Worm (Caenorhabditis elegans) whole organism, mixed stage, embryonic: ENCODE measurements around the gene srh-129.

Experiments used
- M03D4.4 ChIP-seq: sonication (generic microtip); optimal IDR thresholded peaks from 2 replicates; lab custom pipeline; 2017; ENCODE audit warnings: mild to moderate bottlenecking, missing genetic modification characterization, missing compliant biosample characterization
- bed-3 ChIP-seq: fragments of 200-800 bp; sonication (Bioruptor generic); optimal IDR thresholded peaks from 3 replicates; lab custom pipeline; 2018; ENCODE audit warnings: mild to moderate bottlenecking, missing genetic modification characterization, moderate library complexity, missing compliant biosample characterization
- blmp-1 ChIP-seq: fragments of 150-350 bp; optimal IDR thresholded peaks from 2 replicates; lab custom pipeline; 2014; ENCODE audit warnings: missing biosample characterization, missing genetic modification characterization
- ceh-39 ChIP-seq: fragments of 150-350 bp; optimal IDR thresholded peaks from 2 replicates; lab custom pipeline; 2014; ENCODE audit warnings: missing biosample characterization, missing genetic modification characterization
- ceh-43 ChIP-seq: fragments of 200-800 bp; sonication (Bioruptor generic); optimal IDR thresholded peaks from 2 replicates; lab custom pipeline; 2018; ENCODE audit warnings: mild to moderate bottlenecking, missing genetic modification characterization, moderate library complexity, missing compliant biosample characterization
- ceh-83 ChIP-seq: fragments of 200-800 bp; sonication (Bioruptor generic); optimal IDR thresholded peaks from 2 replicates; lab custom pipeline; 2018; ENCODE audit warnings: mild to moderate bottlenecking, missing genetic modification characterization, missing compliant biosample characterization
- ces-1 ChIP-seq: fragments of 150-350 bp; optimal IDR thresholded peaks from 2 replicates; lab custom pipeline; 2014; ENCODE audit warnings: missing biosample characterization, missing genetic modification reagents, missing genetic modification characterization
- cnd-1 ChIP-seq: fragments of 200-800 bp; sonication (Bioruptor generic); optimal IDR thresholded peaks from 2 replicates; lab custom pipeline; 2018; ENCODE audit warnings: mild to moderate bottlenecking, missing genetic modification characterization, missing compliant biosample characterization
- drap-1 ChIP-seq: fragments of 200-800 bp; sonication (Bioruptor generic); optimal IDR thresholded peaks from 3 replicates; lab custom pipeline; 2018; ENCODE audit warnings: mild to moderate bottlenecking, missing genetic modification characterization, missing compliant biosample characterization
- elt-1 ChIP-seq: sonication (generic microtip); optimal IDR thresholded peaks from 2 replicates; lab custom pipeline; 2017; ENCODE audit warnings: missing genetic modification characterization, mild to moderate bottlenecking, missing compliant biosample characterization, antibody characterized with exemption, moderate library complexity, borderline replicate concordance; ENCODE audit not compliant: insufficient read depth
- elt-3 ChIP-seq: fragments of 150-350 bp; optimal IDR thresholded peaks from 2 replicates; lab custom pipeline; 2014; ENCODE audit warnings: missing biosample characterization, missing genetic modification characterization
- flh-1 ChIP-seq: fragments of 200-800 bp; sonication (Bioruptor generic); optimal IDR thresholded peaks from 2 replicates; lab custom pipeline; 2018; ENCODE audit warnings: mild to moderate bottlenecking, missing genetic modification characterization, moderate library complexity, missing compliant biosample characterization
- ham-2 ChIP-seq: fragments of 200-800 bp; sonication (Bioruptor generic); optimal IDR thresholded peaks from 2 replicates; lab custom pipeline; 2018; ENCODE audit warnings: mild to moderate bottlenecking, missing genetic modification characterization, missing compliant biosample characterization
- hlh-1 ChIP-seq: fragments of 150-350 bp; optimal IDR thresholded peaks from 2 replicates; lab custom pipeline; 2014; ENCODE audit warnings: missing biosample characterization, missing genetic modification reagents, missing genetic modification characterization
- lin-13 ChIP-seq: fragments of 150-350 bp; optimal IDR thresholded peaks from 2 replicates; lab custom pipeline; 2014; ENCODE audit warnings: missing biosample characterization, missing genetic modification characterization
- lin-32 ChIP-seq: fragments of 200-800 bp; sonication (Bioruptor generic); optimal IDR thresholded peaks from 2 replicates; lab custom pipeline; 2018; ENCODE audit warnings: mild to moderate bottlenecking, missing genetic modification characterization, missing compliant biosample characterization
- lsy-2 ChIP-seq: fragments of 150-350 bp; optimal IDR thresholded peaks from 2 replicates; lab custom pipeline; 2014; ENCODE audit warnings: missing biosample characterization, missing genetic modification characterization
- mep-1 ChIP-seq: fragments of 150-350 bp; optimal IDR thresholded peaks from 2 replicates; lab custom pipeline; 2017; ENCODE audit warnings: missing biosample characterization, missing genetic modification reagents, missing genetic modification characterization, inconsistent platforms
- nhr-12 ChIP-seq: fragments of 150-350 bp; optimal IDR thresholded peaks from 2 replicates; lab custom pipeline; 2014; ENCODE audit warnings: missing biosample characterization, missing genetic modification characterization
- nhr-2 ChIP-seq: fragments of 150-350 bp; optimal IDR thresholded peaks from 2 replicates; lab custom pipeline; 2014; ENCODE audit warnings: missing biosample characterization, missing genetic modification characterization
- nhr-237 ChIP-seq: fragments of 150-350 bp; optimal IDR thresholded peaks from 2 replicates; lab custom pipeline; 2014; ENCODE audit warnings: missing biosample characterization, missing genetic modification characterization
- nhr-28 ChIP-seq: fragments of 150-350 bp; optimal IDR thresholded peaks from 2 replicates; lab custom pipeline; 2014; ENCODE audit warnings: missing biosample characterization, missing genetic modification characterization
- nhr-76 ChIP-seq: sonication (generic microtip); optimal IDR thresholded peaks from 2 replicates; lab custom pipeline; 2017; ENCODE audit warnings: missing biosample characterization, missing genetic modification characterization
- sem-2 ChIP-seq: fragments of 200-800 bp; sonication (Bioruptor generic); optimal IDR thresholded peaks from 2 replicates; lab custom pipeline; 2018; ENCODE audit warnings: mild to moderate bottlenecking, missing genetic modification characterization, missing compliant biosample characterization
- snpc-4 ChIP-seq: fragments of 150-350 bp; optimal IDR thresholded peaks from 2 replicates; lab custom pipeline; 2014; ENCODE audit warnings: missing biosample characterization, missing genetic modification characterization
- sptf-1 ChIP-seq: sonication (generic microtip); optimal IDR thresholded peaks from 2 replicates; lab custom pipeline; 2017; ENCODE audit warnings: mild to moderate bottlenecking, missing genetic modification characterization, moderate library complexity, missing compliant biosample characterization
- tbx-8 ChIP-seq: fragments of 200-800 bp; sonication (Bioruptor generic); optimal IDR thresholded peaks from 2 replicates; lab custom pipeline; 2018; ENCODE audit warnings: mild to moderate bottlenecking, missing genetic modification characterization, moderate library complexity, missing compliant biosample characterization
- unc-120 ChIP-seq: sonication (generic microtip); optimal IDR thresholded peaks from 2 replicates; lab custom pipeline; 2017; ENCODE audit warnings: missing genetic modification characterization, missing compliant biosample characterization; ENCODE audit not compliant: poor library complexity, severe bottlenecking
- unc-39 ChIP-seq: fragments of 150-350 bp; optimal IDR thresholded peaks from 2 replicates; lab custom pipeline; 2014; ENCODE audit warnings: missing biosample characterization, missing genetic modification characterization
- unc-62 ChIP-seq: fragments of 150-350 bp; optimal IDR thresholded peaks from 2 replicates; lab custom pipeline; 2014; ENCODE audit warnings: missing biosample characterization, missing genetic modification reagents, missing genetic modification characterization
- zip-8 ChIP-seq: fragments of 150-350 bp; optimal IDR thresholded peaks from 2 replicates; lab custom pipeline; 2014; ENCODE audit warnings: missing biosample characterization, missing genetic modification characterization
- ztf-11 ChIP-seq: fragments of 150-350 bp; optimal IDR thresholded peaks from 2 replicates; lab custom pipeline; 2014; ENCODE audit warnings: missing biosample characterization, missing genetic modification characterization

The srh-129 gene

DNA sequence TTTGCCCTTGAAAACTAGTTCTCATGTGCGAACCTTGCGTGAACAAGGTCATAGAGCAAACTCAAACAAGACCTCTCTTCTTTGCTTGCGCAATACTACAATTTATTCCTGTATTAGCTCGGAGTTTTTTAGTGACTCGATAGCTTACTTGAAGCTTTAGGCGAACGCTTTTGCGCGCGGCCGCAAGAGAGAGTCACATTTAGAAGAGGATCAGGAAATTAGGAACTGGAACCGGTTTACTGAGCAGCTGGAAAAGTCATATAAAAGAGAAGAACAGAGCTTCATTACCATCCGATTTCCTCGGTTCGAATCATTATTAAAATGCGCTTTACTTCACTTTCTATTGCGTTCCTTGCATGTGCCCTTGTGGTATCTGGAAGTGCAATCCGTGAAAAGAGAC lies 14.6 kb upstream of the srh-129 start, which contains the start of gene abu-15:
TSS of gene abu-15 (plus strand) at position 301 of the 400 bp plus-strand sequence.
- no peak for TF ChIP-seq unc-39 (tag; lab: Kevin White, UChicago)
- no peak for TF ChIP-seq M03D4.4 (tag; lab: Kevin White, UChicago)
- no peak for TF ChIP-seq tbx-8 (GFP tag; lab: Kevin White, UChicago)
- TF ChIP-seq cnd-1 (tag; lab: Kevin White, UChicago): no peak
- no peak for TF ChIP-seq ham-2 (GFP tag; lab: Kevin White, UChicago)
- TF ChIP-seq hlh-1 (tag; lab: Kevin White, UChicago): no peak
- TF ChIP-seq unc-120: no peak
- no peak for TF ChIP-seq drap-1 (GFP tag; lab: Kevin White, UChicago)
- no peak for TF ChIP-seq flh-1

DNA sequence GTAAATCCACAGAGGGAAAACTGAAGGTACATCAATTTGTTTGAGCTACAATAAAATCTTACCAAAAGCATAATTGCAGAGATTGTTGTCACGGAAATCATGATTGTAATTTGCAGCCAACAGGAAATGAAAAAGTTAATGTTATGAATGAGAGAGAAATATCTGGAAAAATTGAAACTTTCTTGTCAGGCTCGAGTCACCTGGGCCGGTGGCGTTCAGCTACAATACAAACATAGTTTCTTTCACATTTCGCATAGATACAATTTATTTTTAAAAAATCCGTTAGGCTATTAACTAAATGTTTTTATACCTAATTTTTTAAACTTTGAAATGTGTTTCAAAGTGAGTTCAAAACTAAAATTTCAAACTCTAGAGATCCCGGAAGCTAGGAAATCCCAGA lies 14.0 kb upstream of the srh-129 start, which contains the start of gene srx-39:
TSS of gene srx-39 (minus strand) at position 101 of the 400 bp plus-strand sequence.
- TF ChIP-seq ham-2 (GFP tag; lab: Kevin White, UChicago): no peak
- no peak for TF ChIP-seq snpc-4 (tag; lab: Kevin White, UChicago)
- no peak for TF ChIP-seq unc-62 (GFP tag; lab: Kevin White, UChicago)
- no peak for TF ChIP-seq nhr-2
- no peak for TF ChIP-seq blmp-1 (tag; lab: Kevin White, UChicago)
- TF ChIP-seq nhr-12: no peak
- no peak for TF ChIP-seq nhr-76 (tag; lab: Kevin White, UChicago)
- TF ChIP-seq sem-2: no peak
- TF ChIP-seq elt-1 (tag; lab: Kevin White, UChicago): no peak
- no peak for TF ChIP-seq lin-13
- no peak for TF ChIP-seq lsy-2 (tag; lab: Kevin White, UChicago)
- TF ChIP-seq mep-1: no peak
- no peak for TF ChIP-seq ces-1 (GFP tag; lab: Kevin White, UChicago)
- TF ChIP-seq hlh-1 (tag; lab: Kevin White, UChicago): no peak
- TF ChIP-seq drap-1 (GFP tag; lab: Kevin White, UChicago): no peak
- TF ChIP-seq flh-1: no peak
- no peak for TF ChIP-seq lin-32 (GFP tag; lab: Kevin White, UChicago)
- no peak for TF ChIP-seq nhr-28
- no peak for TF ChIP-seq ceh-43
- no peak for TF ChIP-seq ztf-11
- TF ChIP-seq, all 35 proteins: peak for 0

DNA sequence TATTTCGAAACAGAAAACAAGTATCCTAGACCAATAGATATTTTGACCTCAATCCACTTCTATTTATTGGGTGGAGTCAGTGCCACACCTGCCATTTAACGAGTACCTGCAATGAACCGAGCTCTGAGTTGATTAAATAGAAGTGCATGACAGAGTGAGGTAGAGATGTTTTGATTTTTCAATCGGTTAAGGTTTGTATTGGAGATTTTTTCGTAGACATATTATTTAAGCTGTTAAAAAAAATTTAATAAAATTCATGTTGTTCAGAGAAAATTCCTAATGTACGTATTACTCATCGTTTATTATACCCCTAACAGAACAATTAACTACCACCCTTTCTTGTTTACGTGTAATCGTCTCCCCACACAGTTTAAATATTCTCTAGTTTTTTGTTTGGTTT lies 11.8 kb upstream of the srh-129 start, which contains the start of gene srx-38:
TSS of gene srx-38 (minus strand) at position 101 of the 400 bp plus-strand sequence.
- no peak for TF ChIP-seq drap-1 (GFP tag; lab: Kevin White, UChicago)
- TF ChIP-seq nhr-12: no peak
- no peak for TF ChIP-seq ceh-39
- TF ChIP-seq lin-13: no peak
- TF ChIP-seq elt-3 (tag; lab: Kevin White, UChicago): no peak
- no peak for TF ChIP-seq elt-1 (tag; lab: Kevin White, UChicago)
- no peak for TF ChIP-seq ceh-83 (GFP tag; lab: Kevin White, UChicago)
- TF ChIP-seq hlh-1 (tag; lab: Kevin White, UChicago): no peak
- no peak for TF ChIP-seq ham-2 (GFP tag; lab: Kevin White, UChicago)
- TF ChIP-seq snpc-4 (tag; lab: Kevin White, UChicago): no peak
- no peak for TF ChIP-seq mep-1
- no peak for TF ChIP-seq ztf-11
- TF ChIP-seq cnd-1 (tag; lab: Kevin White, UChicago): no peak
- no peak for TF ChIP-seq ces-1 (GFP tag; lab: Kevin White, UChicago)
- TF ChIP-seq nhr-28: no peak
- TF ChIP-seq zip-8 (tag; lab: Kevin White, UChicago): no peak
- no peak for TF ChIP-seq unc-39 (tag; lab: Kevin White, UChicago)
- TF ChIP-seq sptf-1 (tag; lab: Kevin White, UChicago): no peak

DNA sequence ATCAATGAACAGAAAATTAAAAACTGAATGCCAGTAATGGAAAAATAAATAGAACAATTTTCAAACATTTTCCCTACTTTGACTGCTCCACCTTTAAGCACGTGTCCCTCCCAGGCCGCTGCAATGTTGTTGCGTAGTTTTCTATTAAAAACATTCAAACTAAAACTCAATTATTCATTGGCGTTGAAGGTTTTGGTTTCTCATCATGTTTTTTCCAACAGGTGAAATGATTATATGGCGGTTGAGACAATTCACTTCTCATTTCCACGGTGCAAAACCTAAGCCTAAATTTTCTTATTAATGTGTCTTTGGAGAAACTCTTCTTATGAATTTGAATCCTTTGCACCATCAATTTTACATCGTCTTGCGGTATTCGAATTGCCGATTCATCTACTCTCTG lies 7.2 kb upstream of the srh-129 start, which contains the start of gene srh-130:
TSS of gene srh-130 (plus strand) at position 301 of the 400 bp plus-strand sequence.
- TF ChIP-seq cnd-1 (tag; lab: Kevin White, UChicago) (no peak), nhr-237 (tag; lab: Kevin White, UChicago) (no peak), M03D4.4 (tag; lab: Kevin White, UChicago) (no peak), mep-1 (no peak), hlh-1 (tag; lab: Kevin White, UChicago) (no peak), unc-39 (tag; lab: Kevin White, UChicago) (no peak), zip-8 (tag; lab: Kevin White, UChicago) (no peak), nhr-12 (no peak), bed-3 (GFP tag; lab: Kevin White, UChicago) (no peak), elt-1 (tag; lab: Kevin White, UChicago) (no peak), lsy-2 (tag; lab: Kevin White, UChicago) (no peak)
